Fruit fly (Drosophila melanogaster): ENCODE data around the gene yip7.

The yip7 gene

DNA sequence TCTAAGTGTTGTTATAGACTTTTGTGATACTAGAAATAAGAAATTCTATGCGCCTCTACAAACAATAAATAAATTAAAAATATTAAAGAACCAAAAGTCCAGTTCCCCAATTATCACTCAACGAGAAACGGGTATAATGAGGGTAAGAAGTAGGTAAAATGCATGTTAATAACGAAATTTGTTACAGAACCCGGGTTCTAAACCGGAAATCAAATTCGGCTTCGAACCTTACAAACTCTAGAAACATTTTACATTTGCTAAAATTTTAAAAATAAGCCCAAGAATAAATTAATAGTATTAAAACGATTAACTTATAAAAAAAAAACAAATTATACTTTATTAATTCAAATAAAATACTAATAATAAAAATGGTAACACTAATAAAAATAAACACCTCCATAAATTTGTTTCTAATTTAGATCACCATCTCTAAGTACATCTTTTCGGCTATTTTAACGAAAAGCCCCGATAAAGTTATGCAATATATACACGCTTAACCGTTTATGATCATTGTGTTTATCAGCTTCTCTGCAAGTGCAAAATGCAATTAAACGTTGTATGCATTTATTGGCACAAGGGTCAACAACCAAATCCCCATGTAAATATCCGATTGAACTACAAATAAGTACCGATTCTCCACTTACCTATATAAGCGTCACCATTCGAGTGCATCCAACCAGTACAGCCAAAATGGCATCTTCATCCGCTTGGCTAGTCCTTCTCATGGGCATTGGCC lies 36.6 kb downstream of the yip7 start, which contains the start of gene CG6602 (continued):
- peak; percentile 80 for TF ChIP-seq sob (GFP tag; IDR thresholded peaks at IDR 0.05)
- peak; percentile 43 for TF ChIP-seq ap (GFP tag; IDR thresholded peaks at IDR 0.05)
- peak; percentile 46; the same call in 2 of the 4 replicates for TF ChIP-seq Gug (GFP tag; IDR thresholded peaks at IDR 0.05)
- peak; percentile 44 for TF ChIP-seq pfk (GFP tag; optimal IDR thresholded peaks at IDR 0.05)
- peak; percentile 45 for TF ChIP-seq eyg (GFP tag; optimal IDR thresholded peaks at IDR 0.05)
- peak; percentile 64 for TF ChIP-seq CG12104 (GFP tag; optimal IDR thresholded peaks at IDR 0.05)
- peak; percentile 78 for TF ChIP-seq Dbx (GFP tag; IDR thresholded peaks at IDR 0.05)
- peak; percentile 55 for TF ChIP-seq ewg (GFP tag; optimal IDR thresholded peaks at IDR 0.05)
- no peak for TF ChIP-seq CG4617 (GFP tag; optimal IDR thresholded peaks at IDR 0.05; ENCODE audit: borderline replicate concordance)
- TF ChIP-seq trh (GFP tag; optimal IDR thresholded peaks at IDR 0.05), result peak; percentile 30
- no peak for TF ChIP-seq CG8765 (GFP tag; IDR thresholded peaks at IDR 0.05)
- TF ChIP-seq dmrt99B (tag; optimal IDR thresholded peaks at IDR 0.05), result peak; percentile 61
- peak; percentile 28 for TF ChIP-seq CG4707 (GFP tag; optimal IDR thresholded peaks at IDR 0.05)
- peak; percentile 94 for TF ChIP-seq ci (GFP tag; IDR thresholded peaks at IDR 0.05)
- no peak for TF ChIP-seq vfl (GFP tag; optimal IDR thresholded peaks at IDR 0.05)
- TF ChIP-seq Trl (optimal IDR thresholded peaks at IDR 0.05), result no peak
- peak; percentile 62 for TF ChIP-seq Trl (GFP tag; optimal IDR thresholded peaks at IDR 0.05)
- TF ChIP-seq CG17186 (GFP tag; optimal IDR thresholded peaks at IDR 0.05), result no peak
- TF ChIP-seq zf30C (GFP tag; optimal IDR thresholded peaks at IDR 0.05), result no peak
- no peak for TF ChIP-seq Xrp1 (GFP tag; IDR thresholded peaks at IDR 0.05)
- no peak for TF ChIP-seq CG11093 (GFP tag; IDR thresholded peaks at IDR 0.05)
- no peak for TF ChIP-seq z (GFP tag; IDR thresholded peaks at IDR 0.05)
- peak; percentile 85 for TF ChIP-seq HHEX (GFP tag; optimal IDR thresholded peaks at IDR 0.05)
- peak; percentile 43 for TF ChIP-seq CG5245 (GFP tag; optimal IDR thresholded peaks at IDR 0.05)
- TF ChIP-seq CG6765 (GFP tag; optimal IDR thresholded peaks at IDR 0.05), result peak; percentile 80
- TF ChIP-seq Sry-β (GFP tag; optimal IDR thresholded peaks at IDR 0.05), result peak; percentile 35
- no peak for TF ChIP-seq yki (optimal IDR thresholded peaks at IDR 0.05)
- TF ChIP-seq tgo (GFP tag; IDR thresholded peaks at IDR 0.05), result peak; percentile 77
- TF ChIP-seq Jarid2 (GFP tag; optimal IDR thresholded peaks at IDR 0.05), result peak; percentile 32
- peak; percentile 83 for TF ChIP-seq slbo (GFP tag; IDR thresholded peaks at IDR 0.05)
- TF ChIP-seq CG10543 (GFP tag; optimal IDR thresholded peaks at IDR 0.05), result peak; percentile 35
- TF ChIP-seq CG7271 (tag; optimal IDR thresholded peaks at IDR 0.05), result peak; percentile 90
- no peak for TF ChIP-seq ab (GFP tag; optimal IDR thresholded peaks at IDR 0.05)
- peak; percentile 41 for TF ChIP-seq YL-1 (GFP tag; optimal IDR thresholded peaks at IDR 0.05)
- peak; percentile 83 for TF ChIP-seq CG10654 (GFP tag; optimal IDR thresholded peaks at IDR 0.05)
- TF ChIP-seq Mad (GFP tag; optimal IDR thresholded peaks at IDR 0.05), result peak; percentile 53
- TF ChIP-seq Mrtf (GFP tag; IDR thresholded peaks at IDR 0.05), result peak; percentile 72; the same call in 2 of the 3 replicates
- TF ChIP-seq CoRest (tag; optimal IDR thresholded peaks at IDR 0.05), result peak; percentile 53
- TF ChIP-seq Kr (GFP tag; optimal IDR thresholded peaks at IDR 0.05), result no peak
- TF ChIP-seq croc (GFP tag; conservative IDR thresholded peaks at IDR 0.05), result peak; percentile 30; the same call in 2 of the 3 replicates
- TF ChIP-seq hb (GFP tag; IDR thresholded peaks at IDR 0.05; ENCODE audit: partially characterized antibody), result no peak
- peak; percentile 18 for TF ChIP-seq Abd-B (GFP tag; optimal IDR thresholded peaks at IDR 0.05)
- peak; percentile 25 for TF ChIP-seq CG12219 (GFP tag; optimal IDR thresholded peaks at IDR 0.05)
- TF ChIP-seq zen (tag; optimal IDR thresholded peaks at IDR 0.05), result peak; percentile 71
- TF ChIP-seq inv (GFP tag; IDR thresholded peaks at IDR 0.05; ENCODE audit: partially characterized antibody), result no peak
- TF ChIP-seq kni (GFP tag; optimal IDR thresholded peaks at IDR 0.05), result peak; percentile 43
- peak; percentile 81 for TF ChIP-seq CG17328 (GFP tag; IDR thresholded peaks at IDR 0.05)
- TF ChIP-seq bab2 (GFP tag; optimal IDR thresholded peaks at IDR 0.05), result no peak
- no peak for TF ChIP-seq Doc3 (GFP tag; IDR thresholded peaks at IDR 0.05; ENCODE audit: partially characterized antibody)
- no peak for TF ChIP-seq CG8478 (optimal IDR thresholded peaks at IDR 0.05)
